Fruit fly (Drosophila melanogaster) S2 (cell line): ENCODE data around the gene CG4593.

Source experiments
- CG8478 ChIP-seq: fragments of >200 bp; optimal IDR thresholded peaks from 2 replicates; lab custom pipeline; 2018
- CTCF ChIP-seq, 2 experiments: fragments of >200 bp; optimal IDR thresholded peaks; 2 replicates each; lab custom pipeline; 2018

DNA sequence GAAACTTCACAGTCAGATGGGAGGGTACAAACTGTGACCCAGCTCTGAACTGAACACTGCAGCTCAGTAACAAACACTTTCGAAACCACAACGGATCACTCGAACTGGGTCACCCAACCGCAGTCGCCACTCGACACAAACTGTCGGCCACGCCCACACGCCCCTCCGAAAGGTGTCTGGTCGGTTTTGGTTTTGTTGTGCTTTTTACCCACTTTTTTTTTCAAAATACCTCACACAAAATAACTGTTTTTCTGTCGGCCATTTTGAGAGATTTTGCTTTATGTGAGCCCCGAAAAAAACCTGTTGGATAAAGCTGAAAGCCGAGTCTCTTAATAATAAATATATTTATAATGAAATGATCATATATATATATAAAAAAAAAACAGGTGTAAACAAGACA, 22.4 kb upstream of the CG4593 start, which contains the start of gene ogre:
- TF ChIP-seq CG8478 (lab: Kevin White, UChicago): no peak
- no peak for TF ChIP-seq CTCF (optimal IDR thresholded peaks at IDR 0.05; lab: Kevin White, UChicago)
